Fruit fly (Drosophila melanogaster): Measurements from ENCODE around the gene RNaseX25.

The RNaseX25 gene

DNA sequence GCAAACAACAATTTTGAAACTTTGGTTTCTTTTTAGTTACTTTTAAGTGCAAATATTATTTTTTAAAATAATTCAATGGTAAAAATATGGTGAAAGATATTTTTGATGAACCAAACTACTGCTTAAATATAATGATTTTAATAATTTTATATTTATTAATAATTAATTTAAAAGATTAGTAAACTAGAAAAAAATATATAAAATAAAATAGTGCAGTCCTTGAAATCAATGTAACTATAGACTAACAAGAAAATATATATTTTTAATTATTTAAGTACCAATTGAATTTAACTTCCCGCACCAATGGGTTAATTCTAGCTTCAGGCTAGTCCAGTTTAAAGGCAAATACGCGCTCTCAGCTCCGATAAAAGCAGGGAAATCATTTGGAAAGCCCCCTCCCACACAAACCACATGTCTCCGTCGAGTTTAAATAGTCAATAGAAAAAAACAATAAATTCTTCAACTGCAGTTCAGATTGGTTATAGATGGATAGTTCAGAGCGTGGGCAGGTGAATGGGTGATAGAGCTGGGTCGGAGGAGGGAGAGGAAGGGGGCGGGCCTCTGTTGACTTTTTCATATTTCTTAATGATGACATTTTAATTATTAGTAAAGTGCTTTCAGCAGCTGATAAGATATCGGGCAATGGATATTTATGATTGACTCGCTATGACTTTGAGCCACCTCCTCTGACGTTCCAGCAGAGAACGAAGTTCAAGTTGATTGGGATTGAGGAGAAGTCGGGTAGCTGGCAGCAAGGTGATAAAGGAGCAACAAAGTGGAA lies 8.2 kb upstream of the RNaseX25 start (continued):
- TF ChIP-seq CG34224 (GFP tag; IDR thresholded peaks at IDR 0.05; ENCODE audit: partially characterized antibody) (no peak), CG17186 (GFP tag; optimal IDR thresholded peaks at IDR 0.05) (no peak), CG7839 (tag; optimal IDR thresholded peaks at IDR 0.05) (peak; percentile 44), CG13296 (GFP tag; optimal IDR thresholded peaks at IDR 0.05) (no peak), CG33213 (GFP tag; optimal IDR thresholded peaks at IDR 0.05) (no peak), CG17612 (GFP tag; IDR thresholded peaks at IDR 0.05) (no peak), corto (GFP tag; optimal IDR thresholded peaks at IDR 0.05) (no peak), CG7357 (GFP tag; IDR thresholded peaks at IDR 0.05) (no peak), CG3726 (GFP tag; IDR thresholded peaks at IDR 0.05) (no peak), TFAM (GFP tag; optimal IDR thresholded peaks at IDR 0.05) (no peak), CG10431 (GFP tag; optimal IDR thresholded peaks at IDR 0.05) (peak; percentile 54), CG3838 (GFP tag; optimal IDR thresholded peaks at IDR 0.05) (no peak), NfI (GFP tag; optimal IDR thresholded peaks at IDR 0.05) (no peak), Bgb (GFP tag; IDR thresholded peaks at IDR 0.05; ENCODE audit: partially characterized antibody) (no peak), cad (GFP tag; optimal IDR thresholded peaks at IDR 0.05) (peak; percentile 9), HLH3B (GFP tag; IDR thresholded peaks at IDR 0.05) (no peak), CG3995 (GFP tag; optimal IDR thresholded peaks at IDR 0.05) (no peak), tup (GFP tag; optimal IDR thresholded peaks at IDR 0.05) (no peak), Ravus (GFP tag; IDR thresholded peaks at IDR 0.05) (no peak), btn (GFP tag; optimal IDR thresholded peaks at IDR 0.05) (no peak), ro (GFP tag; IDR thresholded peaks at IDR 0.05) (no peak), lilli (GFP tag; optimal IDR thresholded peaks at IDR 0.05) (no peak), twi (tag; optimal IDR thresholded peaks at IDR 0.05) (peak; percentile 18), CG7987 (GFP tag; optimal IDR thresholded peaks at IDR 0.05) (no peak), ash1 (GFP tag; optimal IDR thresholded peaks at IDR 0.05) (no peak), BEAF-32 (GFP tag; optimal IDR thresholded peaks at IDR 0.05) (no peak), CG11247 (GFP tag; IDR thresholded peaks at IDR 0.05) (no peak), ken (GFP tag; IDR thresholded peaks at IDR 0.05) (no peak), Lhr (GFP tag; optimal IDR thresholded peaks at IDR 0.05) (no peak), NFAT (GFP tag; IDR thresholded peaks at IDR 0.05) (no peak), Adf1 (GFP tag; IDR thresholded peaks at IDR 0.05) (no peak), dm (GFP tag; optimal IDR thresholded peaks at IDR 0.05) (no peak), CG7928 (GFP tag; optimal IDR thresholded peaks at IDR 0.05) (no peak), dmrt99B (tag; optimal IDR thresholded peaks at IDR 0.05) (peak; percentile 59), CG2678 (tag; optimal IDR thresholded peaks at IDR 0.05) (peak; percentile 70), CG8944 (GFP tag; optimal IDR thresholded peaks at IDR 0.05) (no peak), CG16863 (GFP tag; optimal IDR thresholded peaks at IDR 0.05) (no peak), jigr1 (GFP tag; IDR thresholded peaks at IDR 0.05) (no peak), CG3163 (GFP tag; optimal IDR thresholded peaks at IDR 0.05) (no peak), CG34376 (GFP tag; optimal IDR thresholded peaks at IDR 0.05) (peak; percentile 53), cg (GFP tag; optimal IDR thresholded peaks at IDR 0.05) (no peak), MESR4 (GFP tag; optimal IDR thresholded peaks at IDR 0.05) (no peak), grn (GFP tag; optimal IDR thresholded peaks at IDR 0.05) (peak; percentile 79), CG2199 (GFP tag; IDR thresholded peaks at IDR 0.05) (no peak), CG10209 (GFP tag; optimal IDR thresholded peaks at IDR 0.05) (no peak), Hr39 (optimal IDR thresholded peaks at IDR 0.05) (no peak), zf30C (GFP tag; optimal IDR thresholded peaks at IDR 0.05) (no peak), onecut (GFP tag; IDR thresholded peaks at IDR 0.05) (peak; percentile 29; the same call in 1 of the 2 replicates), Hr51 (GFP tag; optimal IDR thresholded peaks at IDR 0.05) (peak in 1 of 2 experiments; percentile 46), CG11560 (tag; IDR thresholded peaks at IDR 0.05) (no peak)

Data from whole organism, embryonic.